ENCODE assay signal across 1 fruit fly cellular context in genomic region chr3L:11047877-11048276, dm6.
TF ChIP-seq lines count a peak whose summit lies in the region.

No protein-coding gene starts in this region.

TF ChIP-seq in whole organism, embryonic, 481 proteins besides CTCF, POLR2A, EP300 and RAD21 (continued from another document):
- TF ChIP-seq Atf3 (GFP tag; optimal IDR thresholded peaks at IDR 0.05; lab: Kevin White, UChicago): peak; percentile 73
- peak; percentile 82 for TF ChIP-seq CG5245 (GFP tag; optimal IDR thresholded peaks at IDR 0.05; lab: Kevin White, UChicago)
- TF ChIP-seq tll (GFP tag; optimal IDR thresholded peaks at IDR 0.05; lab: Kevin White, UChicago): no peak
- peak; percentile 39 for TF ChIP-seq CG15601 (tag; optimal IDR thresholded peaks at IDR 0.05; lab: Kevin White, UChicago)
- no peak for TF ChIP-seq luna (GFP tag; optimal IDR thresholded peaks at IDR 0.05; lab: Kevin White, UChicago)
- TF ChIP-seq CG10147 (GFP tag; optimal IDR thresholded peaks at IDR 0.05; lab: Kevin White, UChicago): no peak
- TF ChIP-seq tup (GFP tag; optimal IDR thresholded peaks at IDR 0.05; lab: Kevin White, UChicago): no peak
- peak; percentile 92 for TF ChIP-seq CG32532 (GFP tag; IDR thresholded peaks at IDR 0.05; lab: Robert Waterston, UW)
- peak; percentile 72 for TF ChIP-seq CG2120 (GFP tag; optimal IDR thresholded peaks at IDR 0.05; lab: Kevin White, UChicago)
- peak; percentile 86 for TF ChIP-seq onecut (GFP tag; IDR thresholded peaks at IDR 0.05; lab: Robert Waterston, UW)
- TF ChIP-seq ssp (GFP tag; IDR thresholded peaks at IDR 0.05; lab: Robert Waterston, UW): peak; percentile 73
- peak; percentile 57 for TF ChIP-seq CG12942 (GFP tag; optimal IDR thresholded peaks at IDR 0.05; lab: Kevin White, UChicago)
- TF ChIP-seq tin (GFP tag; optimal IDR thresholded peaks at IDR 0.05; lab: Kevin White, UChicago): peak; percentile 83
- TF ChIP-seq sna (GFP tag; IDR thresholded peaks at IDR 0.05; lab: Robert Waterston, UW; ENCODE audit: partially characterized antibody): no peak
- peak; percentile 59 for TF ChIP-seq dmrt11E (tag; optimal IDR thresholded peaks at IDR 0.05; lab: Kevin White, UChicago)
- no peak for TF ChIP-seq br (optimal IDR thresholded peaks at IDR 0.05; lab: Kevin White, UChicago)
- TF ChIP-seq CG9876 (GFP tag; optimal IDR thresholded peaks at IDR 0.05; lab: Kevin White, UChicago): peak; percentile 83
- TF ChIP-seq chn (GFP tag; optimal IDR thresholded peaks at IDR 0.05; lab: Kevin White, UChicago): peak; percentile 57
- peak; percentile 64 for TF ChIP-seq CG3163 (GFP tag; optimal IDR thresholded peaks at IDR 0.05; lab: Kevin White, UChicago)
- TF ChIP-seq Dek (tag; optimal IDR thresholded peaks at IDR 0.05; lab: Kevin White, UChicago): peak; percentile 48
- TF ChIP-seq usp (GFP tag; optimal IDR thresholded peaks at IDR 0.05; lab: Kevin White, UChicago): no peak
- TF ChIP-seq ap (GFP tag; IDR thresholded peaks at IDR 0.05; lab: Robert Waterston, UW): peak; percentile 45; the same call in 1 of the 2 replicates
- peak; percentile 65 for TF ChIP-seq da (GFP tag; optimal IDR thresholded peaks at IDR 0.05; lab: Kevin White, UChicago)
- peak; percentile 24 for TF ChIP-seq Max (GFP tag; optimal IDR thresholded peaks at IDR 0.05; lab: Kevin White, UChicago)
- no peak for TF ChIP-seq Stat92E (GFP tag; optimal IDR thresholded peaks at IDR 0.05; lab: Kevin White, UChicago)
- no peak for TF ChIP-seq ham (GFP tag; IDR thresholded peaks at IDR 0.05; lab: Robert Waterston, UW)
- peak; percentile 51 for TF ChIP-seq Jarid2 (GFP tag; optimal IDR thresholded peaks at IDR 0.05; lab: Kevin White, UChicago)
- no peak for TF ChIP-seq pan (optimal IDR thresholded peaks at IDR 0.05; lab: Kevin White, UChicago)
- peak in 1 of 2 experiments; percentile 75 for TF ChIP-seq pan (GFP tag; optimal IDR thresholded peaks at IDR 0.05 in 1 of 2, IDR thresholded peaks at IDR 0.05 in 1 of 2)
- no peak for TF ChIP-seq yki (optimal IDR thresholded peaks at IDR 0.05; lab: Kevin White, UChicago)
- peak; percentile 63 for TF ChIP-seq CG18262 (tag; optimal IDR thresholded peaks at IDR 0.05; lab: Kevin White, UChicago)
- no peak for TF ChIP-seq pros (GFP tag; optimal IDR thresholded peaks at IDR 0.05; lab: Kevin White, UChicago)
- TF ChIP-seq sima (GFP tag; optimal IDR thresholded peaks at IDR 0.05; lab: Kevin White, UChicago): peak; percentile 24
- no peak for TF ChIP-seq salm (tag; optimal IDR thresholded peaks at IDR 0.05; lab: Kevin White, UChicago)
- no peak for TF ChIP-seq CG14860 (GFP tag; IDR thresholded peaks at IDR 0.05; lab: Robert Waterston, UW; ENCODE audit: partially characterized antibody)
- TF ChIP-seq Trl (optimal IDR thresholded peaks at IDR 0.05; lab: Kevin White, UChicago): no peak
- peak; percentile 82 for TF ChIP-seq Trl (GFP tag; optimal IDR thresholded peaks at IDR 0.05; lab: Kevin White, UChicago)
- no peak for TF ChIP-seq CG30020 (tag; optimal IDR thresholded peaks at IDR 0.05; lab: Kevin White, UChicago)
- TF ChIP-seq pb (GFP tag; optimal IDR thresholded peaks at IDR 0.05; lab: Kevin White, UChicago): peak; percentile 77
